Fruit fly (Drosophila melanogaster) whole organism, embryonic: Measurements from ENCODE around the gene Ugt36F1.

ENCODE experiments used
- Abd-B ChIP-seq: fragments of 200-800 bp; sonication (Bioruptor generic); optimal IDR thresholded peaks from 2 replicates; lab custom pipeline; 2018; ENCODE audit warnings: missing biosample characterization, mild to moderate bottlenecking, missing genetic modification characterization, moderate library complexity
- CG10431 ChIP-seq: fragments of 200-800 bp; sonication (Bioruptor generic); optimal IDR thresholded peaks from 3 replicates; lab custom pipeline; 2018; ENCODE audit warnings: missing biosample characterization, mild to moderate bottlenecking, missing genetic modification characterization
- CG11085 ChIP-seq: fragments of 200-800 bp; sonication (Bioruptor generic); IDR thresholded peaks from 2 replicates; pipeline ENCODE4 v1.3.6; 2022; ENCODE audit warnings: missing biosample characterization, missing genetic modification characterization
- CG12744 ChIP-seq: fragments of 200-800 bp; sonication (Bioruptor generic); optimal IDR thresholded peaks from 2 replicates; lab custom pipeline; 2016; ENCODE audit warnings: missing biosample characterization, missing genetic modification characterization
- CG13296 ChIP-seq: fragments of 200-800 bp; sonication (Bioruptor generic); optimal IDR thresholded peaks from 3 replicates; lab custom pipeline; 2018; ENCODE audit warnings: missing biosample characterization, mild to moderate bottlenecking, missing genetic modification characterization
- CG13894 ChIP-seq: fragments of 200-800 bp; sonication (Bioruptor generic); optimal IDR thresholded peaks from 3 replicates; lab custom pipeline; 2018; ENCODE audit warnings: missing biosample characterization, mild to moderate bottlenecking, missing genetic modification characterization, moderate library complexity
- CG14710 ChIP-seq: fragments of 200-800 bp; sonication (Bioruptor generic); optimal IDR thresholded peaks from 3 replicates; lab custom pipeline; 2019; ENCODE audit warnings: missing biosample characterization, mild to moderate bottlenecking, missing genetic modification characterization, moderate library complexity
- CG14860 ChIP-seq: fragments of 200-800 bp; sonication (Bioruptor generic); IDR thresholded peaks from 3 replicates; pipeline ENCODE4 v1.3.6; 2022; ENCODE audit warnings: missing biosample characterization, missing genetic modification characterization; ENCODE audit not compliant: partially characterized antibody
- CG14965 ChIP-seq: fragments of 200-800 bp; sonication (Bioruptor generic); optimal IDR thresholded peaks from 2 replicates; lab custom pipeline; 2016; ENCODE audit warnings: missing biosample characterization, missing genetic modification characterization, borderline replicate concordance
- CG16813 ChIP-seq: fragments of 200-800 bp; sonication (Bioruptor generic); IDR thresholded peaks from 3 replicates; pipeline ENCODE4 v1.3.6; 2022; ENCODE audit warnings: missing biosample characterization, missing genetic modification characterization; ENCODE audit not compliant: partially characterized antibody
- CG18619 ChIP-seq: fragments of 200-800 bp; sonication (Bioruptor generic); optimal IDR thresholded peaks from 3 replicates; lab custom pipeline; 2017; ENCODE audit warnings: missing biosample characterization, mild to moderate bottlenecking, missing genetic modification characterization
- CG31388 ChIP-seq: fragments of 200-800 bp; sonication (Bioruptor generic); optimal IDR thresholded peaks from 2 replicates; lab custom pipeline; 2016; ENCODE audit warnings: missing biosample characterization, missing genetic modification characterization
- CG4328 ChIP-seq: fragments of 200-800 bp; sonication (Bioruptor generic); optimal IDR thresholded peaks from 3 replicates; lab custom pipeline; 2017; ENCODE audit warnings: missing biosample characterization, missing genetic modification reagents, missing genetic modification characterization
- CG4707 ChIP-seq: fragments of 200-800 bp; sonication (Bioruptor generic); optimal IDR thresholded peaks from 2 replicates; lab custom pipeline; 2018; ENCODE audit warnings: missing biosample characterization, mild to moderate bottlenecking, missing genetic modification characterization, moderate library complexity
- CG7271 ChIP-seq: fragments of 200-800 bp; sonication (Bioruptor generic); optimal IDR thresholded peaks from 2 replicates; lab custom pipeline; 2018; ENCODE audit warnings: missing biosample characterization, mild to moderate bottlenecking, missing genetic modification characterization, moderate library complexity
- CG7987 ChIP-seq: fragments of 200-800 bp; sonication (Bioruptor generic); optimal IDR thresholded peaks from 2 replicates; lab custom pipeline; 2018; ENCODE audit warnings: missing biosample characterization, mild to moderate bottlenecking, missing genetic modification characterization, moderate library complexity
- CG8281 ChIP-seq: fragments of 200-800 bp; sonication (Bioruptor generic); optimal IDR thresholded peaks from 2 replicates; lab custom pipeline; 2018; ENCODE audit warnings: missing biosample characterization, mild to moderate bottlenecking, missing genetic modification characterization, moderate library complexity
- Ets65A ChIP-seq: fragments of 200-800 bp; sonication (Bioruptor generic); peaks from one replicate; lab custom pipeline; 2016; ENCODE audit warnings: missing biosample characterization, missing genetic modification characterization
- Hsf ChIP-seq: fragments of 200-800 bp; sonication (Bioruptor generic); optimal IDR thresholded peaks from 3 replicates; lab custom pipeline; 2016; ENCODE audit warnings: missing biosample characterization, missing genetic modification characterization
- Lpt ChIP-seq: fragments of >200 bp; optimal IDR thresholded peaks from 2 replicates; lab custom pipeline; 2018; ENCODE audit warnings: missing biosample characterization, missing genetic modification characterization
- NFAT ChIP-seq: fragments of 200-800 bp; sonication (Bioruptor generic); IDR thresholded peaks from 2 replicates; pipeline ENCODE4 v1.3.6; 2022; ENCODE audit warnings: missing biosample characterization, missing genetic modification characterization
- NfI ChIP-seq: fragments of 200-800 bp; sonication (Bioruptor generic); optimal IDR thresholded peaks from 3 replicates; lab custom pipeline; 2018; ENCODE audit warnings: missing biosample characterization, mild to moderate bottlenecking, missing genetic modification characterization, moderate library complexity
- Sry-β ChIP-seq: fragments of 200-800 bp; sonication (Bioruptor generic); optimal IDR thresholded peaks from 2 replicates; lab custom pipeline; 2018; ENCODE audit warnings: missing biosample characterization, mild to moderate bottlenecking, missing genetic modification characterization, moderate library complexity
- Ssrp ChIP-seq: fragments of 200-800 bp; sonication (Bioruptor generic); optimal IDR thresholded peaks from 2 replicates; lab custom pipeline; 2018; ENCODE audit warnings: missing biosample characterization, mild to moderate bottlenecking, missing genetic modification characterization, moderate library complexity
- TFAM ChIP-seq: fragments of 200-800 bp; sonication (Bioruptor generic); optimal IDR thresholded peaks from 2 replicates; lab custom pipeline; 2017; ENCODE audit warnings: missing biosample characterization, missing genetic modification characterization, inconsistent platforms
- Taf1 ChIP-seq: fragments of 200-800 bp; sonication (Bioruptor generic); IDR thresholded peaks from 2 replicates; pipeline ENCODE4 v1.3.6; 2022; ENCODE audit warnings: missing biosample characterization, missing genetic modification characterization
- az2 ChIP-seq: fragments of 200-800 bp; sonication (Bioruptor generic); optimal IDR thresholded peaks from 3 replicates; lab custom pipeline; 2016; ENCODE audit warnings: missing biosample characterization, missing genetic modification characterization
- bab2 ChIP-seq: fragments of 200-800 bp; sonication (Bioruptor generic); optimal IDR thresholded peaks from 2 replicates; lab custom pipeline; 2016; ENCODE audit warnings: missing biosample characterization, missing genetic modification characterization
- bsh ChIP-seq, 2 experiments: fragments of 200-800 bp; sonication (Bioruptor generic); optimal IDR thresholded peaks; 2 replicates each; lab custom pipeline; 2017 to 2018; ENCODE audit warnings: mild to moderate bottlenecking in 2 of 2, missing biosample characterization in 2 of 2, missing genetic modification characterization in 2 of 2, moderate library complexity in 1 of 2
- caup ChIP-seq: fragments of 200-800 bp; sonication (Bioruptor generic); optimal IDR thresholded peaks from 3 replicates; lab custom pipeline; 2017; ENCODE audit warnings: missing biosample characterization, mild to moderate bottlenecking, missing genetic modification characterization, moderate library complexity; ENCODE audit not compliant: severe bottlenecking
- emc ChIP-seq: fragments of 200-800 bp; sonication (Bioruptor generic); optimal IDR thresholded peaks from 2 replicates; lab custom pipeline; 2016; ENCODE audit warnings: missing biosample characterization, missing genetic modification characterization
- eve ChIP-seq, 2 experiments: fragments of >200 bp; optimal IDR thresholded peaks; 2 replicates each; lab custom pipeline; 2017; ENCODE audit warnings: missing biosample characterization in 2 of 2, missing genetic modification characterization in 2 of 2
- exex ChIP-seq: fragments of 200-800 bp; sonication (Bioruptor generic); optimal IDR thresholded peaks from 4 replicates; lab custom pipeline; 2018; ENCODE audit warnings: missing biosample characterization, mild to moderate bottlenecking, missing genetic modification characterization, moderate library complexity
- fd102C ChIP-seq: fragments of 200-800 bp; sonication (Bioruptor generic); optimal IDR thresholded peaks from 2 replicates; lab custom pipeline; 2018; ENCODE audit warnings: missing biosample characterization, mild to moderate bottlenecking, missing genetic modification characterization, moderate library complexity
- gro ChIP-seq: fragments of 200-800 bp; sonication (Bioruptor generic); optimal IDR thresholded peaks from 2 replicates; lab custom pipeline; 2016; ENCODE audit warnings: missing biosample characterization, missing genetic modification characterization
- gsb ChIP-seq: fragments of 200-800 bp; sonication (Bioruptor generic); IDR thresholded peaks from 2 replicates; pipeline ENCODE4 v1.3.6; 2022; ENCODE audit warnings: missing biosample characterization, missing genetic modification characterization
- hb ChIP-seq: fragments of 200-800 bp; sonication (Bioruptor generic); IDR thresholded peaks from 3 replicates; pipeline ENCODE4 v1.3.6; 2022; ENCODE audit warnings: missing biosample characterization, missing genetic modification characterization; ENCODE audit not compliant: partially characterized antibody
- klu ChIP-seq: fragments of 200-800 bp; sonication (Bioruptor generic); IDR thresholded peaks from 2 replicates; pipeline ENCODE4 v1.3.6; 2022; ENCODE audit warnings: missing biosample characterization, missing genetic modification characterization
- kni ChIP-seq: fragments of 200-800 bp; sonication (Bioruptor generic); optimal IDR thresholded peaks from 3 replicates; lab custom pipeline; 2017; ENCODE audit warnings: mild to moderate bottlenecking, missing biosample characterization, missing genetic modification reagents, missing genetic modification characterization
- lola ChIP-seq, 3 experiments: fragments of >200 bp in 2 of 3; fragments of 200-800 bp in 1 of 3; sonication (Bioruptor generic) in 1 of 3; optimal IDR thresholded peaks; 2 replicates each; lab custom pipeline; 2017 to 2019; ENCODE audit warnings: missing biosample characterization in 3 of 3, missing genetic modification characterization in 3 of 3, mild to moderate bottlenecking in 1 of 3, moderate library complexity in 1 of 3
- nmo ChIP-seq: fragments of 200-800 bp; sonication (Bioruptor generic); optimal IDR thresholded peaks from 2 replicates; lab custom pipeline; 2018; ENCODE audit warnings: missing biosample characterization, mild to moderate bottlenecking, missing genetic modification characterization, moderate library complexity
- pan ChIP-seq, 4 experiments: fragments of >200 bp in 3 of 4; fragments of 200-800 bp in 1 of 4; sonication (Bioruptor generic) in 1 of 4; optimal IDR thresholded peaks in 3 of 4; IDR thresholded peaks in 1 of 4; 2 replicates each; pipeline versions ENCODE4 v1.3.6 to Lab custom; 2017 to 2022; ENCODE audit warnings: missing biosample characterization in 2 of 4, missing genetic modification characterization in 2 of 4, mixed read lengths in 1 of 4
- peb ChIP-seq: fragments of 200-800 bp; sonication (Bioruptor generic); IDR thresholded peaks from 2 replicates; pipeline ENCODE4 v1.3.6; 2022; ENCODE audit warnings: missing biosample characterization, missing genetic modification characterization
- sc ChIP-seq, 3 experiments: fragments of >200 bp in 2 of 3; fragments of 200-800 bp in 1 of 3; sonication (Bioruptor generic) in 1 of 3; optimal IDR thresholded peaks; 2 replicates in 2 of 3; 3 replicates in 1 of 3; lab custom pipeline; 2017; ENCODE audit warnings: mild to moderate bottlenecking in 1 of 3, missing biosample characterization in 1 of 3, missing genetic modification characterization in 1 of 3, missing genetic modification reagents in 1 of 3
- schlank ChIP-seq: fragments of 200-800 bp; sonication (Bioruptor generic); optimal IDR thresholded peaks from 2 replicates; lab custom pipeline; 2018; ENCODE audit warnings: missing biosample characterization, mild to moderate bottlenecking, missing genetic modification characterization
- sna ChIP-seq: fragments of 200-800 bp; sonication (Bioruptor generic); IDR thresholded peaks from 2 replicates; pipeline ENCODE4 v1.3.6; 2022; ENCODE audit warnings: missing biosample characterization, missing genetic modification characterization; ENCODE audit not compliant: partially characterized antibody
- stwl ChIP-seq: fragments of 200-800 bp; sonication (Bioruptor generic); optimal IDR thresholded peaks from 3 replicates; lab custom pipeline; 2018; ENCODE audit warnings: missing biosample characterization, mild to moderate bottlenecking, missing genetic modification characterization, moderate library complexity
- ttk ChIP-seq: fragments of 200-800 bp; sonication (Bioruptor generic); IDR thresholded peaks from 2 replicates; pipeline ENCODE4 v2.1.2; 2022; ENCODE audit warnings: missing biosample characterization, missing genetic modification characterization
- wek ChIP-seq: fragments of 200-800 bp; sonication (Bioruptor generic); optimal IDR thresholded peaks from 3 replicates; lab custom pipeline; 2018; ENCODE audit warnings: missing biosample characterization, mild to moderate bottlenecking, missing genetic modification characterization, moderate library complexity

Ugt36F1 gene

dm6 chr2L:18822805-18823204, 3.7 kb downstream of the Ugt36F1 start (continued):
- TF ChIP-seq gro (no peak), CG7271 (tag; lab: Kevin White, UChicago) (no peak), CG10431 (GFP tag; lab: Kevin White, UChicago) (peak; percentile 66), NFAT (GFP tag; lab: Robert Waterston, UW) (no peak), Lpt (GFP tag; lab: Kevin White, UChicago) (no peak), caup (peak; percentile 50), CG4707 (GFP tag; lab: Kevin White, UChicago) (peak; percentile 69), CG11085 (GFP tag; lab: Robert Waterston, UW) (no peak), CG31388 (GFP tag; lab: Kevin White, UChicago) (no peak), hb (no peak), klu (no peak), ttk (no peak), CG8281 (no peak), TFAM (GFP tag; lab: Kevin White, UChicago) (no peak), Ssrp (no peak), Sry-β (GFP tag; lab: Kevin White, UChicago) (no peak), CG13296 (GFP tag; lab: Kevin White, UChicago) (peak; percentile 2), peb (no peak), Ets65A (no peak), CG4328 (peak; percentile 59), pan (optimal IDR thresholded peaks at IDR 0.05; lab: Kevin White, UChicago) (no peak), pan (GFP tag; optimal IDR thresholded peaks at IDR 0.05 in 1 of 2, IDR thresholded peaks at IDR 0.05 in 1 of 2) (peak in 1 of 2 experiments; percentile 35), wek (peak; percentile 75), sc (optimal IDR thresholded peaks at IDR 0.05; lab: Kevin White, UChicago) (no peak), sc (GFP tag; optimal IDR thresholded peaks at IDR 0.05; lab: Kevin White, UChicago) (peak; percentile 47), eve (GFP tag; optimal IDR thresholded peaks at IDR 0.05; lab: Kevin White, UChicago) (no peak), fd102C (GFP tag; lab: Kevin White, UChicago) (no peak), schlank (tag; lab: Kevin White, UChicago) (no peak), CG14860 (GFP tag; lab: Robert Waterston, UW) (no peak), bsh (GFP tag; optimal IDR thresholded peaks at IDR 0.05; lab: Kevin White, UChicago) (peak in 1 of 2 experiments; percentile 79), Taf1 (GFP tag; lab: Robert Waterston, UW) (no peak), CG13894 (no peak), nmo (GFP tag; lab: Kevin White, UChicago) (no peak), CG14965 (GFP tag; lab: Kevin White, UChicago) (no peak), NfI (GFP tag; lab: Kevin White, UChicago) (no peak), Hsf (GFP tag; lab: Kevin White, UChicago) (no peak), stwl (tag; lab: Kevin White, UChicago) (no peak), kni (peak; percentile 87), Abd-B (no peak), gsb (GFP tag; lab: Robert Waterston, UW) (no peak), bab2 (GFP tag; lab: Kevin White, UChicago) (peak; percentile 60), CG12744 (GFP tag; lab: Kevin White, UChicago) (no peak), emc (GFP tag; lab: Kevin White, UChicago) (no peak), CG7987 (GFP tag; lab: Kevin White, UChicago) (peak; percentile 91), az2 (no peak), exex (tag; lab: Kevin White, UChicago) (no peak), CG16813 (GFP tag; lab: Robert Waterston, UW) (no peak), lola (GFP tag; optimal IDR thresholded peaks at IDR 0.05; lab: Kevin White, UChicago) (peak in 1 of 3 experiments; percentile 40), CG14710 (tag; lab: Kevin White, UChicago) (peak; percentile 36), CG18619 (peak; percentile 41), sna (no peak)
